Fruit fly (Drosophila melanogaster) whole organism, embryonic: ENCODE measurements around the gene Lamp1.
A peak's percentile ranks its signal among the peaks of the same experiment; 100 is the strongest.

Experiments
- Asciz ChIP-seq: fragments of 200-800 bp; sonication (Bioruptor generic); optimal IDR thresholded peaks from 2 replicates; lab custom pipeline; 2017; ENCODE audit warnings: missing biosample characterization, mild to moderate bottlenecking, missing genetic modification characterization, missing genetic modification reagents
- CG10267 ChIP-seq: fragments of 200-800 bp; sonication (Bioruptor generic); optimal IDR thresholded peaks from 2 replicates; lab custom pipeline; 2018; ENCODE audit warnings: missing biosample characterization, mild to moderate bottlenecking, missing genetic modification characterization, moderate library complexity
- CG10543 ChIP-seq: fragments of 200-800 bp; sonication (Bioruptor generic); optimal IDR thresholded peaks from 3 replicates; lab custom pipeline; 2017; ENCODE audit warnings: missing biosample characterization, mild to moderate bottlenecking, missing genetic modification characterization, moderate library complexity
- CG11504 ChIP-seq: fragments of 200-800 bp; sonication (Bioruptor generic); optimal IDR thresholded peaks from 3 replicates; lab custom pipeline; 2019; ENCODE audit warnings: missing biosample characterization, mild to moderate bottlenecking, missing genetic modification characterization, moderate library complexity
- CG11695 ChIP-seq: fragments of 200-800 bp; sonication (Bioruptor generic); IDR thresholded peaks from 3 replicates; pipeline ENCODE4 v1.3.6; 2022; ENCODE audit warnings: missing biosample characterization, missing genetic modification characterization
- CG12769 ChIP-seq: fragments of 200-800 bp; sonication (Bioruptor generic); optimal IDR thresholded peaks from 2 replicates; lab custom pipeline; 2019; ENCODE audit warnings: missing biosample characterization, mild to moderate bottlenecking, missing genetic modification characterization, moderate library complexity
- CG13424 ChIP-seq: fragments of 200-800 bp; sonication (Bioruptor generic); optimal IDR thresholded peaks from 2 replicates; lab custom pipeline; 2019; ENCODE audit warnings: missing biosample characterization, mild to moderate bottlenecking, missing genetic modification characterization, moderate library complexity
- CG14710 ChIP-seq: fragments of 200-800 bp; sonication (Bioruptor generic); optimal IDR thresholded peaks from 3 replicates; lab custom pipeline; 2019; ENCODE audit warnings: missing biosample characterization, mild to moderate bottlenecking, missing genetic modification characterization, moderate library complexity
- CG14860 ChIP-seq: fragments of 200-800 bp; sonication (Bioruptor generic); IDR thresholded peaks from 3 replicates; pipeline ENCODE4 v1.3.6; 2022; ENCODE audit warnings: missing biosample characterization, missing genetic modification characterization; ENCODE audit not compliant: partially characterized antibody
- CG17361 ChIP-seq: fragments of 200-800 bp; sonication (Bioruptor generic); IDR thresholded peaks from 3 replicates; pipeline ENCODE4 v1.3.6; 2022; ENCODE audit warnings: missing biosample characterization, missing genetic modification characterization
- CG1792 ChIP-seq: fragments of 200-800 bp; sonication (Bioruptor generic); optimal IDR thresholded peaks from 2 replicates; lab custom pipeline; 2016; ENCODE audit warnings: missing biosample characterization, missing genetic modification characterization
- CG18011 ChIP-seq: fragments of 200-800 bp; sonication (Bioruptor generic); optimal IDR thresholded peaks from 2 replicates; lab custom pipeline; 2017; ENCODE audit warnings: missing biosample characterization, missing genetic modification characterization, mild to moderate bottlenecking, moderate library complexity, missing genotype
- CG18619 ChIP-seq: fragments of 200-800 bp; sonication (Bioruptor generic); optimal IDR thresholded peaks from 3 replicates; lab custom pipeline; 2017; ENCODE audit warnings: missing biosample characterization, mild to moderate bottlenecking, missing genetic modification characterization
- CG18764 ChIP-seq: fragments of 200-800 bp; sonication (Bioruptor generic); optimal IDR thresholded peaks from 3 replicates; lab custom pipeline; 2016; ENCODE audit warnings: missing biosample characterization, missing genetic modification characterization
- CG2116 ChIP-seq: fragments of 200-800 bp; sonication (Bioruptor generic); optimal IDR thresholded peaks from 3 replicates; lab custom pipeline; 2018; ENCODE audit warnings: missing biosample characterization, mild to moderate bottlenecking, missing genetic modification characterization
- CG30403 ChIP-seq: fragments of 200-800 bp; sonication (Bioruptor generic); optimal IDR thresholded peaks from 3 replicates; lab custom pipeline; 2016; ENCODE audit warnings: missing biosample characterization, missing genetic modification characterization
- CG32532 ChIP-seq: fragments of 200-800 bp; sonication (Bioruptor generic); IDR thresholded peaks from 2 replicates; pipeline ENCODE4 v1.3.6; 2022; ENCODE audit warnings: missing biosample characterization, missing genetic modification characterization
- CG6254 ChIP-seq: fragments of 200-800 bp; sonication (Bioruptor generic); optimal IDR thresholded peaks from 3 replicates; lab custom pipeline; 2017; ENCODE audit warnings: mild to moderate bottlenecking, missing biosample characterization, missing genetic modification reagents, missing genetic modification characterization
- CG7556 ChIP-seq: fragments of 200-800 bp; sonication (Bioruptor generic); optimal IDR thresholded peaks from 2 replicates; lab custom pipeline; 2017; ENCODE audit warnings: missing biosample characterization, mild to moderate bottlenecking, missing genetic modification characterization
- CG7786 ChIP-seq: fragments of 200-800 bp; sonication (Bioruptor generic); optimal IDR thresholded peaks from 2 replicates; lab custom pipeline; 2016; ENCODE audit warnings: missing biosample characterization, missing genetic modification characterization
- CG7839 ChIP-seq: fragments of 200-800 bp; sonication (Bioruptor generic); optimal IDR thresholded peaks from 3 replicates; lab custom pipeline; 2018; ENCODE audit warnings: missing biosample characterization, mild to moderate bottlenecking, missing genetic modification characterization, moderate library complexity
- CG9609 ChIP-seq: fragments of 200-800 bp; sonication (Bioruptor generic); optimal IDR thresholded peaks from 3 replicates; lab custom pipeline; 2016; ENCODE audit warnings: missing biosample characterization, missing genetic modification characterization
- CHES-1-like ChIP-seq: fragments of 200-800 bp; sonication (Bioruptor generic); optimal IDR thresholded peaks from 2 replicates; lab custom pipeline; 2016; ENCODE audit warnings: missing biosample characterization, missing genetic modification characterization
- E2f2 ChIP-seq: fragments of 200-800 bp; sonication (Bioruptor generic); IDR thresholded peaks from 2 replicates; pipeline ENCODE4 v1.3.6; 2022; ENCODE audit warnings: missing biosample characterization, missing genetic modification characterization
- HmgD ChIP-seq: fragments of 200-800 bp; sonication (Bioruptor generic); optimal IDR thresholded peaks from 3 replicates; lab custom pipeline; 2016; ENCODE audit warnings: missing biosample characterization, missing genetic modification characterization
- Jarid2 ChIP-seq: fragments of 200-800 bp; sonication (Bioruptor generic); optimal IDR thresholded peaks from 3 replicates; lab custom pipeline; 2017; ENCODE audit warnings: mild to moderate bottlenecking, missing biosample characterization, missing genetic modification reagents, missing genetic modification characterization
- Kr ChIP-seq: fragments of 200-800 bp; sonication (Bioruptor generic); optimal IDR thresholded peaks from 2 replicates; lab custom pipeline; 2017; ENCODE audit warnings: missing biosample characterization, mild to moderate bottlenecking, missing genetic modification characterization
- Max ChIP-seq: fragments of 200-800 bp; sonication (Bioruptor generic); optimal IDR thresholded peaks from 2 replicates; lab custom pipeline; 2016; ENCODE audit warnings: missing biosample characterization, mild to moderate bottlenecking, missing genetic modification characterization
- Meics ChIP-seq: fragments of 200-800 bp; sonication (Bioruptor generic); optimal IDR thresholded peaks from 2 replicates; lab custom pipeline; 2017; ENCODE audit warnings: missing biosample characterization, mild to moderate bottlenecking, missing genetic modification characterization
- Mrtf ChIP-seq: fragments of 200-800 bp; sonication (Bioruptor generic); IDR thresholded peaks from 3 replicates; pipeline ENCODE4 v1.3.6; 2022; ENCODE audit warnings: missing biosample characterization, missing genetic modification characterization
- Nf-YA ChIP-seq: fragments of 200-800 bp; sonication (Bioruptor generic); IDR thresholded peaks from 2 replicates; pipeline ENCODE4 v1.3.6; 2022; ENCODE audit warnings: missing biosample characterization, missing genetic modification characterization
- Oli ChIP-seq: fragments of 200-800 bp; sonication (Bioruptor generic); optimal IDR thresholded peaks from 2 replicates; lab custom pipeline; 2018; ENCODE audit warnings: missing biosample characterization, mild to moderate bottlenecking, missing genetic modification characterization, moderate library complexity
- PHDP ChIP-seq: fragments of 200-800 bp; sonication (Bioruptor generic); optimal IDR thresholded peaks from 3 replicates; lab custom pipeline; 2018; ENCODE audit warnings: missing biosample characterization, mild to moderate bottlenecking, missing genetic modification characterization, moderate library complexity
- Sin3A ChIP-seq: fragments of >200 bp; optimal IDR thresholded peaks from 2 replicates; lab custom pipeline; 2018
- Xrp1 ChIP-seq: fragments of 200-800 bp; sonication (Bioruptor generic); IDR thresholded peaks from 2 replicates; pipeline ENCODE4 v1.3.6; 2022; ENCODE audit warnings: missing biosample characterization, missing genetic modification characterization
- bigmax ChIP-seq: fragments of 200-800 bp; sonication (Bioruptor generic); optimal IDR thresholded peaks from 2 replicates; lab custom pipeline; 2018; ENCODE audit warnings: missing biosample characterization, mild to moderate bottlenecking, missing genetic modification characterization
- cwo ChIP-seq: fragments of 200-800 bp; sonication (Bioruptor generic); optimal IDR thresholded peaks from 3 replicates; lab custom pipeline; 2017; ENCODE audit warnings: missing biosample characterization, missing genetic modification characterization, mild to moderate bottlenecking, moderate library complexity, missing genetic modification reagents
- exex ChIP-seq: fragments of 200-800 bp; sonication (Bioruptor generic); optimal IDR thresholded peaks from 4 replicates; lab custom pipeline; 2018; ENCODE audit warnings: missing biosample characterization, mild to moderate bottlenecking, missing genetic modification characterization, moderate library complexity
- fd96Cb ChIP-seq: fragments of 200-800 bp; sonication (Bioruptor generic); optimal IDR thresholded peaks from 2 replicates; lab custom pipeline; 2018; ENCODE audit warnings: missing biosample characterization, mild to moderate bottlenecking, missing genetic modification characterization, moderate library complexity
- gem ChIP-seq: fragments of 200-800 bp; sonication (Bioruptor generic); optimal IDR thresholded peaks from 2 replicates; lab custom pipeline; 2019; ENCODE audit warnings: missing biosample characterization, mild to moderate bottlenecking, missing genetic modification characterization, moderate library complexity
- grau ChIP-seq: fragments of 200-800 bp; optimal IDR thresholded peaks from 3 replicates; lab custom pipeline; 2019; ENCODE audit warnings: missing biosample characterization, mild to moderate bottlenecking, missing genetic modification characterization, moderate library complexity
- kay ChIP-seq: fragments of 200-800 bp; sonication (Bioruptor generic); optimal IDR thresholded peaks from 2 replicates; lab custom pipeline; 2016; ENCODE audit warnings: missing biosample characterization, missing genetic modification characterization
- mirr ChIP-seq: fragments of 200-800 bp; sonication (Bioruptor generic); optimal IDR thresholded peaks from 3 replicates; lab custom pipeline; 2018; ENCODE audit warnings: missing biosample characterization, mild to moderate bottlenecking, missing genetic modification characterization
- row ChIP-seq: fragments of 200-800 bp; sonication (Bioruptor generic); IDR thresholded peaks from 3 replicates; pipeline ENCODE4 v1.3.6; 2022; ENCODE audit warnings: missing biosample characterization, missing genetic modification characterization
- shn ChIP-seq: fragments of 200-800 bp; sonication (Bioruptor generic); optimal IDR thresholded peaks from 3 replicates; lab custom pipeline; 2016; ENCODE audit warnings: missing biosample characterization, missing genetic modification characterization
- sob ChIP-seq: fragments of 200-800 bp; sonication (Bioruptor generic); IDR thresholded peaks from 2 replicates; pipeline ENCODE4 v1.3.6; 2022; ENCODE audit warnings: missing biosample characterization, missing genetic modification characterization
- tio ChIP-seq: fragments of 200-800 bp; sonication (Bioruptor generic); optimal IDR thresholded peaks from 2 replicates; lab custom pipeline; 2017; ENCODE audit warnings: missing biosample characterization, missing genetic modification characterization, inconsistent platforms
- wor ChIP-seq: fragments of 200-800 bp; sonication (Bioruptor generic); IDR thresholded peaks from 2 replicates; pipeline ENCODE4 v1.3.6; 2022; ENCODE audit warnings: missing biosample characterization, missing genetic modification characterization
- zfh2 ChIP-seq: fragments of 200-800 bp; sonication (Bioruptor generic); optimal IDR thresholded peaks from 2 replicates; lab custom pipeline; 2016; ENCODE audit warnings: missing biosample characterization, missing genetic modification characterization

Gene Lamp1

DNA sequence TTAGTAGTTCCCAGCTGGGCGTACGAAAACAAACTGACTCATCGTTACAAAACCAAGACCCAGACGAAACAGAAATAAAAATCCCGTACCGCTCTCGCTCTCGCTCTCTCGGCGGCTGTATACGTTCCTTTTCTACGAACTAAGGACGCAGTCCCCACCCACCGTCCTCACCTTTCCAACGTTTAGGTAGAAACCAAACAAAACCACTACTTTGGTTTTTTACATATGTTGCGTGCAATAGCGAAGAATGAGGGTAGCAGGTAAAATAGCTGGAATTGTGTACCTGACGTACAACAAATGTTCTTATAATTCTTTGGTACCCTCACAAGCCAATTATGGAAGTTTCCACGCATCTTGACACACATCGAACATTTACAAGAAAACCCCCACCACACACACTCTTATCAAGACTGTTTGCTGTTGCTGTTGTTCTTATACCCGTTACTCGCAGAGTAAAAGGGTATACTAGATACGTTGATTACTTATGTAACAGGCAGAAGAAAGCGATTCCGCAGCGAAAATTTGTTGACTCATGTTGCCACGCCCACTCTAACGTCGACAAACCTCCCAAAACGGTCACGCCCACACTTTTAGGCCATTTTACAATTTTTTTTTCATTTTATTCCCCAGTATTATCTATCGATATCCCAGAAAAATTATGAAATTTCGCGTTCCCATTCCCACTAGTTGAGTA, 45.7 kb downstream of the Lamp1 start (continued):
- peak; percentile 48 for TF ChIP-seq CG7839 (tag; lab: Kevin White, UChicago)
- peak; percentile 14 for TF ChIP-seq CG10267
- TF ChIP-seq exex (tag; lab: Kevin White, UChicago): peak; percentile 39
- TF ChIP-seq bigmax (GFP tag; lab: Kevin White, UChicago): no peak
- TF ChIP-seq CG13424 (tag; lab: Kevin White, UChicago): peak; percentile 44
- peak; percentile 38 for TF ChIP-seq CHES-1-like (GFP tag; lab: Kevin White, UChicago)
- peak; percentile 42 for TF ChIP-seq CG14710
- TF ChIP-seq gem (tag; lab: Kevin White, UChicago): peak; percentile 63
- TF ChIP-seq CG6254 (GFP tag; lab: Kevin White, UChicago): no peak
- TF ChIP-seq CG9609 (GFP tag; lab: Kevin White, UChicago): peak; percentile 20
- no peak for TF ChIP-seq Asciz (GFP tag; lab: Kevin White, UChicago)
- 0 out of 3 replicates have a peak, but pooled peaks have one; percentile 6 for TF ChIP-seq Mrtf (GFP tag; lab: Robert Waterston, UW)
- TF ChIP-seq Oli (tag; lab: Kevin White, UChicago): peak; percentile 43
- TF ChIP-seq CG10543 (GFP tag; lab: Kevin White, UChicago): peak; percentile 10
- peak; percentile 46 for TF ChIP-seq CG11504 (tag; lab: Kevin White, UChicago)
- peak; percentile 53 for TF ChIP-seq CG30403
- peak; percentile 36 for TF ChIP-seq grau
- TF ChIP-seq Max (GFP tag; lab: Kevin White, UChicago): peak; percentile 35
- no peak for TF ChIP-seq zfh2
- peak; percentile 27 for TF ChIP-seq shn (GFP tag; lab: Kevin White, UChicago)
- peak; percentile 1 for TF ChIP-seq Meics (GFP tag; lab: Kevin White, UChicago)
- TF ChIP-seq Kr (GFP tag; lab: Kevin White, UChicago): peak; percentile 56
- 0 out of 2 replicates have a peak, but pooled peaks have one; percentile 32 for TF ChIP-seq CG32532 (GFP tag; lab: Robert Waterston, UW)
- TF ChIP-seq tio (GFP tag; lab: Kevin White, UChicago): peak; percentile 34
- no peak; the same call in 1 of the 2 replicates for TF ChIP-seq E2f2 (GFP tag; lab: Robert Waterston, UW)
- no peak for TF ChIP-seq CG2116
- peak; percentile 40 for TF ChIP-seq CG7786 (GFP tag; lab: Kevin White, UChicago)
- 0 out of 2 replicates have a peak, but pooled peaks have one; percentile 11 for TF ChIP-seq sob (GFP tag; lab: Robert Waterston, UW)
- no peak for TF ChIP-seq Nf-YA (GFP tag; lab: Robert Waterston, UW)
- peak; percentile 46 for TF ChIP-seq mirr (GFP tag; lab: Kevin White, UChicago)
- no peak for TF ChIP-seq cwo
- peak; percentile 82 for TF ChIP-seq row
- peak; percentile 4 for TF ChIP-seq CG18011 (GFP tag; lab: Kevin White, UChicago)
- TF ChIP-seq CG18764: no peak
- TF ChIP-seq CG17361: peak; percentile 52; the same call in 2 of the 3 replicates
- TF ChIP-seq CG11695 (GFP tag; lab: Robert Waterston, UW): peak; percentile 50; the same call in 2 of the 3 replicates
- peak; percentile 41 for TF ChIP-seq CG7556 (GFP tag; lab: Kevin White, UChicago)
- peak; percentile 36 for TF ChIP-seq CG18619 (GFP tag; lab: Kevin White, UChicago)
- TF ChIP-seq Jarid2 (GFP tag; lab: Kevin White, UChicago): no peak
- TF ChIP-seq fd96Cb: peak; percentile 22
- no peak for TF ChIP-seq Sin3A (lab: Kevin White, UChicago)
- TF ChIP-seq wor (GFP tag; lab: Robert Waterston, UW): no peak
- TF ChIP-seq kay: peak; percentile 78
- peak; percentile 53 for TF ChIP-seq CG12769
- TF ChIP-seq PHDP (tag; lab: Kevin White, UChicago): peak; percentile 28
- no peak for TF ChIP-seq HmgD (GFP tag; lab: Kevin White, UChicago)
- TF ChIP-seq CG1792 (GFP tag; lab: Kevin White, UChicago): no peak
- peak; percentile 50; the same call in 1 of the 2 replicates for TF ChIP-seq Xrp1 (GFP tag; lab: Robert Waterston, UW)
- no peak for TF ChIP-seq CG14860 (GFP tag; lab: Robert Waterston, UW)
